Fruit fly (Drosophila melanogaster) whole organism, embryonic: ENCODE results near the gene Awh.

ENCODE experiments used
- Abd-B ChIP-seq: fragments of 200-800 bp; sonication (Bioruptor generic); optimal IDR thresholded peaks from 2 replicates; lab custom pipeline; 2018; ENCODE audit warnings: missing biosample characterization, mild to moderate bottlenecking, missing genetic modification characterization, moderate library complexity
- Antp ChIP-seq: fragments of 200-800 bp; sonication (Bioruptor generic); optimal IDR thresholded peaks from 3 replicates; lab custom pipeline; 2016; ENCODE audit warnings: missing biosample characterization, missing genetic modification characterization
- B-H1 ChIP-seq: fragments of 200-800 bp; sonication (Bioruptor generic); IDR thresholded peaks from 3 replicates; pipeline ENCODE4 v1.3.6; 2022; ENCODE audit warnings: missing biosample characterization, missing genetic modification characterization
- CG10366 ChIP-seq: fragments of 200-800 bp; sonication (Bioruptor generic); IDR thresholded peaks from 2 replicates; pipeline ENCODE4 v1.3.6; 2022; ENCODE audit warnings: missing biosample characterization, missing genetic modification characterization
- CG10543 ChIP-seq: fragments of 200-800 bp; sonication (Bioruptor generic); optimal IDR thresholded peaks from 3 replicates; lab custom pipeline; 2017; ENCODE audit warnings: missing biosample characterization, mild to moderate bottlenecking, missing genetic modification characterization, moderate library complexity
- CG12659 ChIP-seq: fragments of 200-800 bp; sonication (Bioruptor generic); optimal IDR thresholded peaks from 3 replicates; lab custom pipeline; 2017; ENCODE audit warnings: mild to moderate bottlenecking, missing biosample characterization, missing genetic modification reagents, missing genetic modification characterization
- CG13775 ChIP-seq: fragments of 200-800 bp; sonication (Bioruptor generic); optimal IDR thresholded peaks from 3 replicates; lab custom pipeline; 2017; ENCODE audit warnings: missing biosample characterization, mild to moderate bottlenecking, missing genetic modification characterization
- CG18764 ChIP-seq: fragments of 200-800 bp; sonication (Bioruptor generic); optimal IDR thresholded peaks from 3 replicates; lab custom pipeline; 2016; ENCODE audit warnings: missing biosample characterization, missing genetic modification characterization
- CG33213 ChIP-seq: fragments of 200-800 bp; sonication (Bioruptor generic); optimal IDR thresholded peaks from 3 replicates; lab custom pipeline; 2016; ENCODE audit warnings: missing biosample characterization, missing genetic modification characterization
- CG4424 ChIP-seq: fragments of 200-800 bp; sonication (Bioruptor generic); optimal IDR thresholded peaks from 3 replicates; lab custom pipeline; 2016; ENCODE audit warnings: missing biosample characterization, missing genetic modification characterization
- CG4707 ChIP-seq: fragments of 200-800 bp; sonication (Bioruptor generic); optimal IDR thresholded peaks from 2 replicates; lab custom pipeline; 2018; ENCODE audit warnings: missing biosample characterization, mild to moderate bottlenecking, missing genetic modification characterization, moderate library complexity
- CG7786 ChIP-seq: fragments of 200-800 bp; sonication (Bioruptor generic); optimal IDR thresholded peaks from 2 replicates; lab custom pipeline; 2016; ENCODE audit warnings: missing biosample characterization, missing genetic modification characterization
- CG7839 ChIP-seq: fragments of 200-800 bp; sonication (Bioruptor generic); optimal IDR thresholded peaks from 3 replicates; lab custom pipeline; 2018; ENCODE audit warnings: missing biosample characterization, mild to moderate bottlenecking, missing genetic modification characterization, moderate library complexity
- CG9932 ChIP-seq: fragments of 200-800 bp; sonication (Bioruptor generic); IDR thresholded peaks from 2 replicates; pipeline ENCODE4 v1.3.6; 2022; ENCODE audit warnings: missing biosample characterization, missing genetic modification characterization
- Dfd ChIP-seq, 2 experiments: fragments of >200 bp; optimal IDR thresholded peaks; 2 replicates each; lab custom pipeline; 2017; ENCODE audit warnings: missing biosample characterization in 2 of 2, missing genetic modification characterization in 2 of 2
- Gsc ChIP-seq: fragments of 200-800 bp; sonication (Bioruptor generic); IDR thresholded peaks from 2 replicates; pipeline ENCODE4 v1.3.6; 2022; ENCODE audit warnings: missing biosample characterization, missing genetic modification characterization
- HLH4C ChIP-seq: fragments of 200-800 bp; sonication (Bioruptor generic); IDR thresholded peaks from 3 replicates; pipeline ENCODE4 v1.3.6; 2022; ENCODE audit warnings: missing biosample characterization, missing genetic modification characterization; ENCODE audit not compliant: partially characterized antibody
- Hr3 ChIP-seq: fragments of 200-800 bp; sonication (Bioruptor generic); optimal IDR thresholded peaks from 3 replicates; lab custom pipeline; 2016; ENCODE audit warnings: missing biosample characterization, missing genetic modification characterization
- Hsf ChIP-seq: fragments of 200-800 bp; sonication (Bioruptor generic); optimal IDR thresholded peaks from 3 replicates; lab custom pipeline; 2016; ENCODE audit warnings: missing biosample characterization, missing genetic modification characterization
- Kr ChIP-seq: fragments of 200-800 bp; sonication (Bioruptor generic); optimal IDR thresholded peaks from 2 replicates; lab custom pipeline; 2017; ENCODE audit warnings: missing biosample characterization, mild to moderate bottlenecking, missing genetic modification characterization
- Rfx ChIP-seq: fragments of 200-800 bp; sonication (Bioruptor generic); IDR thresholded peaks from 2 replicates; pipeline ENCODE4 v1.3.6; 2022; ENCODE audit warnings: missing biosample characterization, missing genetic modification characterization
- Sox100B ChIP-seq: fragments of 200-800 bp; sonication (Bioruptor generic); optimal IDR thresholded peaks from 3 replicates; lab custom pipeline; 2018; ENCODE audit warnings: missing biosample characterization, mild to moderate bottlenecking, missing genetic modification characterization
- Spps ChIP-seq: fragments of 200-800 bp; sonication (Bioruptor generic); optimal IDR thresholded peaks from 2 replicates; lab custom pipeline; 2018; ENCODE audit warnings: missing biosample characterization, mild to moderate bottlenecking, missing genetic modification characterization
- Tbp ChIP-seq: fragments of >200 bp; optimal IDR thresholded peaks from 2 replicates; lab custom pipeline; 2018; ENCODE audit warnings: missing biosample characterization, missing genetic modification characterization
- Trl ChIP-seq, 3 experiments: fragments of >200 bp in 2 of 3; fragments of 200-800 bp in 1 of 3; sonication (Bioruptor generic) in 1 of 3; optimal IDR thresholded peaks; 2 replicates in 1 of 3; 3 replicates in 2 of 3; lab custom pipeline; 2016 to 2017; ENCODE audit warnings: missing biosample characterization in 1 of 3, missing genetic modification characterization in 1 of 3
- Xrp1 ChIP-seq: fragments of 200-800 bp; sonication (Bioruptor generic); IDR thresholded peaks from 2 replicates; pipeline ENCODE4 v1.3.6; 2022; ENCODE audit warnings: missing biosample characterization, missing genetic modification characterization
- YL-1 ChIP-seq: fragments of 200-800 bp; sonication (Bioruptor generic); optimal IDR thresholded peaks from 3 replicates; lab custom pipeline; 2017; ENCODE audit warnings: missing biosample characterization, mild to moderate bottlenecking, missing genetic modification characterization
- bab2 ChIP-seq: fragments of 200-800 bp; sonication (Bioruptor generic); optimal IDR thresholded peaks from 2 replicates; lab custom pipeline; 2016; ENCODE audit warnings: missing biosample characterization, missing genetic modification characterization
- disco-r ChIP-seq: fragments of 200-800 bp; sonication (Bioruptor generic); optimal IDR thresholded peaks from 2 replicates; lab custom pipeline; 2016; ENCODE audit warnings: missing biosample characterization, missing genetic modification characterization
- dpn ChIP-seq, 2 experiments: fragments of 200-800 bp; sonication (Bioruptor generic); optimal IDR thresholded peaks; 3 replicates each; lab custom pipeline; 2016; ENCODE audit warnings: missing biosample characterization in 2 of 2, missing genetic modification characterization in 2 of 2
- ftz-f1 ChIP-seq: fragments of 200-800 bp; sonication (Bioruptor generic); optimal IDR thresholded peaks from 2 replicates; lab custom pipeline; 2016; ENCODE audit warnings: missing biosample characterization, missing genetic modification characterization
- gsb-n ChIP-seq: fragments of 200-800 bp; sonication (Bioruptor generic); optimal IDR thresholded peaks from 3 replicates; lab custom pipeline; 2018; ENCODE audit warnings: missing biosample characterization, mild to moderate bottlenecking, missing genetic modification characterization
- knrl ChIP-seq: fragments of 200-800 bp; sonication (Bioruptor generic); IDR thresholded peaks from 3 replicates; pipeline ENCODE4 v1.3.6; 2022; ENCODE audit warnings: missing biosample characterization, missing genetic modification characterization; ENCODE audit not compliant: partially characterized antibody
- lab ChIP-seq: fragments of 200-800 bp; sonication (Bioruptor generic); optimal IDR thresholded peaks from 3 replicates; lab custom pipeline; 2017; ENCODE audit warnings: missing biosample characterization, missing genetic modification characterization, mild to moderate bottlenecking, moderate library complexity, missing genetic modification reagents
- nerfin-1 ChIP-seq: fragments of 200-800 bp; sonication (Bioruptor generic); optimal IDR thresholded peaks from 3 replicates; lab custom pipeline; 2019; ENCODE audit warnings: missing biosample characterization, mild to moderate bottlenecking, missing genetic modification characterization, moderate library complexity
- oc ChIP-seq: fragments of 200-800 bp; sonication (Bioruptor generic); optimal IDR thresholded peaks from 2 replicates; lab custom pipeline; 2018; ENCODE audit warnings: missing biosample characterization, mild to moderate bottlenecking, missing genetic modification characterization, moderate library complexity
- otp ChIP-seq: fragments of 200-800 bp; sonication (Bioruptor generic); IDR thresholded peaks from 3 replicates; pipeline ENCODE4, ENCODE4 v1.3.6; 2022; ENCODE audit warnings: missing biosample characterization, missing genetic modification characterization
- pan ChIP-seq, 4 experiments: fragments of >200 bp in 3 of 4; fragments of 200-800 bp in 1 of 4; sonication (Bioruptor generic) in 1 of 4; optimal IDR thresholded peaks in 3 of 4; IDR thresholded peaks in 1 of 4; 2 replicates each; pipeline versions ENCODE4 v1.3.6 to Lab custom; 2017 to 2022; ENCODE audit warnings: missing biosample characterization in 2 of 4, missing genetic modification characterization in 2 of 4, mixed read lengths in 1 of 4
- peb ChIP-seq: fragments of 200-800 bp; sonication (Bioruptor generic); IDR thresholded peaks from 2 replicates; pipeline ENCODE4 v1.3.6; 2022; ENCODE audit warnings: missing biosample characterization, missing genetic modification characterization
- pros ChIP-seq: fragments of 200-800 bp; sonication (Bioruptor generic); optimal IDR thresholded peaks from 3 replicates; lab custom pipeline; 2019; ENCODE audit warnings: missing biosample characterization, mild to moderate bottlenecking, missing genetic modification characterization, moderate library complexity
- ranshi ChIP-seq: fragments of 200-800 bp; sonication (Bioruptor generic); IDR thresholded peaks from 2 replicates; pipeline ENCODE4 v1.3.6; 2022; ENCODE audit warnings: missing biosample characterization, missing genetic modification characterization
- row ChIP-seq: fragments of 200-800 bp; sonication (Bioruptor generic); IDR thresholded peaks from 3 replicates; pipeline ENCODE4 v1.3.6; 2022; ENCODE audit warnings: missing biosample characterization, missing genetic modification characterization
- run ChIP-seq: fragments of 200-800 bp; sonication (Bioruptor generic); optimal IDR thresholded peaks from 3 replicates; lab custom pipeline; 2018; ENCODE audit warnings: missing biosample characterization, mild to moderate bottlenecking, missing genetic modification characterization
- scrt ChIP-seq: fragments of 200-800 bp; sonication (Bioruptor generic); optimal IDR thresholded peaks from 2 replicates; lab custom pipeline; 2018; ENCODE audit warnings: missing biosample characterization, mild to moderate bottlenecking, missing genetic modification characterization, moderate library complexity
- sd ChIP-seq: fragments of 200-800 bp; sonication (Bioruptor generic); optimal IDR thresholded peaks from 3 replicates; lab custom pipeline; 2018; ENCODE audit warnings: missing biosample characterization, mild to moderate bottlenecking, missing genetic modification characterization, moderate library complexity
- sens ChIP-seq: fragments of 200-800 bp; sonication (Bioruptor generic); peaks from one replicate; lab custom pipeline; 2016; ENCODE audit warnings: missing biosample characterization, missing genetic modification characterization
- stc ChIP-seq: fragments of 200-800 bp; sonication (Bioruptor generic); IDR thresholded peaks from 2 replicates; pipeline ENCODE4 v1.3.6; 2022; ENCODE audit warnings: missing biosample characterization, missing genetic modification characterization
- trem ChIP-seq: fragments of 200-800 bp; optimal IDR thresholded peaks from 3 replicates; lab custom pipeline; 2019; ENCODE audit warnings: missing biosample characterization, mild to moderate bottlenecking, missing genetic modification characterization, moderate library complexity

Awh gene

DNA sequence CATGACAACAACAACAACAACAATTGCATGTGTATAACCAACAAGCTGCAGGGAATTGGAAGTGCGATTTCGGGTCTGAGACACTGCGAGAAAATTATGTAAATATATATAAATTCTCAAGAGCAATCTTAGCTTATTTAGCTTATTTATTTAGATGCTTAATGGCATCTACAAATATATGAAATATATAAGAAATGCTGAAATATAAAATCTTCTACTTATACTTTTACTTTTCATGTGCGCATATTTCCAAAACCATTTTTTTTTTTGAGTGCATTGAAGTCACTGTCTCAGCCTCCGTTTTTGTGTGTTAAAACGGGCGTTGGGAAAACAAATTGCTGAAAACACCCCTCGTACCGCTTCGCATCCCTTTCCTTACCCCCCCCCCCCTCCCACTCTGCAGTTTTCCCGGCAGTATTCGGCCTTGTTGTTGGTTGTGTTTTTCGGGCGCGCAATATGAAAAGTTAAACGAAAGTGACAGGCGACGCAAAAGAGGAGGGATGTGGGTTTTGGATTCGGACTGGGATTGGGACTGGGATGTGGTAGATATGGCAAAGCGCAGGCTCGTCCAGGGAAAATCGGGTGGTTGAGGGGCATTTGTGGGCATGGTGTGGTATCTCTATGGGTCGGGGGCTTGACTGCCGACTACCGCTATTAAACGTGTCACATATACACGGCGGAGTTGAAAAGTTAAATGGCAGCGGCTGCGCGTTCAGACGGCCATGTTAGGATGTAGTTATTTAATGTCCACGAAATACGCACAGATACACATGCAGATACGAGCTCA lies 9.4 kb downstream of the Awh start (continued):
- TF ChIP-seq disco-r (no peak), knrl (GFP tag; lab: Robert Waterston, UW) (no peak), CG7786 (GFP tag; lab: Kevin White, UChicago) (no peak), CG13775 (GFP tag; lab: Kevin White, UChicago) (peak; percentile 60), Antp (GFP tag; lab: Kevin White, UChicago) (no peak), CG4424 (GFP tag; lab: Kevin White, UChicago) (peak; percentile 54), Hr3 (peak; percentile 66), Sox100B (GFP tag; lab: Kevin White, UChicago) (peak; percentile 58), run (no peak), oc (tag; lab: Kevin White, UChicago) (peak; percentile 61), Spps (peak; percentile 60), Xrp1 (GFP tag; lab: Robert Waterston, UW) (peak; percentile 89), peb (GFP tag; lab: Robert Waterston, UW) (peak; percentile 47; the same call in 1 of the 2 replicates), Trl (optimal IDR thresholded peaks at IDR 0.05; lab: Kevin White, UChicago) (no peak), Trl (GFP tag; optimal IDR thresholded peaks at IDR 0.05; lab: Kevin White, UChicago) (no peak), Gsc (GFP tag; lab: Robert Waterston, UW) (no peak), CG7839 (tag; lab: Kevin White, UChicago) (peak; percentile 49), row (GFP tag; lab: Robert Waterston, UW) (peak; percentile 76), Dfd (GFP tag; optimal IDR thresholded peaks at IDR 0.05; lab: Kevin White, UChicago) (no peak)
- TF ChIP-seq, all 482 proteins: peak for 173

DNA sequence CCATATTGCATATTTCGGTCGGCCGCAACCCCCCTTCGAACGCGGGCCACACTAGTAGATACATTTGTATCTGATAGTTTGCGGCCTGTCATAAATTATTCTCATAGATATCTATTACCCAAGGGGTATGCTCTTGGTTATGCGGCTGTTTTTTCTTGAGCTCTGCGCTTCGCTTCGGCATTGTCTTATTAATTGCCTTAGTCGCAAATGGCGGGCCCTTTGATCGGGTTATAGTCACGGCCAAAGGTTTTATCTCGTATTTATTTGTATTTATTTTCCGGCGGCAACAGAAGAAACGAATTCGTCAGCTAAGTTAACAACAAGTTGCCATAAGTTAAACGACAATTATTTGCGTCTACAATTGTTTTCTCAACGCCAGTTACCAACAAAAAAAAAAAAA lies 10.0 kb downstream of the Awh start:
- no peak for TF ChIP-seq pan (optimal IDR thresholded peaks at IDR 0.05; lab: Kevin White, UChicago)
- peak in 1 of 2 experiments; percentile 51 for TF ChIP-seq pan (GFP tag; optimal IDR thresholded peaks at IDR 0.05 in 1 of 2, IDR thresholded peaks at IDR 0.05 in 1 of 2)
- no peak for TF ChIP-seq HLH4C (GFP tag; lab: Robert Waterston, UW)
- TF ChIP-seq YL-1: no peak
- no peak for TF ChIP-seq ftz-f1 (GFP tag; lab: Kevin White, UChicago)
- no peak for TF ChIP-seq CG33213 (GFP tag; lab: Kevin White, UChicago)
- no peak for TF ChIP-seq Hsf
- TF ChIP-seq otp: no peak
- TF ChIP-seq Rfx (GFP tag; lab: Robert Waterston, UW): peak; percentile 17; the same call in 1 of the 2 replicates
- no peak for TF ChIP-seq B-H1 (GFP tag; lab: Robert Waterston, UW)
- no peak for TF ChIP-seq CG4707 (GFP tag; lab: Kevin White, UChicago)
- TF ChIP-seq scrt: no peak
- no peak for TF ChIP-seq CG10543 (GFP tag; lab: Kevin White, UChicago)
- no peak for TF ChIP-seq CG18764
- no peak for TF ChIP-seq CG12659 (GFP tag; lab: Kevin White, UChicago)
- TF ChIP-seq sens: peak; percentile 53
- TF ChIP-seq CG10366 (GFP tag; lab: Robert Waterston, UW): no peak
- no peak for TF ChIP-seq row (GFP tag; lab: Robert Waterston, UW)
- TF ChIP-seq sd (tag; lab: Kevin White, UChicago): peak; percentile 41
- no peak for TF ChIP-seq Kr (GFP tag; lab: Kevin White, UChicago)
- TF ChIP-seq bab2 (GFP tag; lab: Kevin White, UChicago): no peak
- TF ChIP-seq dpn (GFP tag; optimal IDR thresholded peaks at IDR 0.05; lab: Kevin White, UChicago): no peak
- TF ChIP-seq trem (tag; lab: Kevin White, UChicago): no peak
- TF ChIP-seq lab: no peak
- TF ChIP-seq gsb-n: no peak
- no peak for TF ChIP-seq CG9932 (GFP tag; lab: Robert Waterston, UW)
- 0 out of 2 replicates have a peak, but pooled peaks have one; percentile 13 for TF ChIP-seq stc (GFP tag; lab: Robert Waterston, UW)
- no peak for TF ChIP-seq ranshi (GFP tag; lab: Robert Waterston, UW)
- TF ChIP-seq Abd-B (GFP tag; lab: Kevin White, UChicago): no peak
- TF ChIP-seq nerfin-1: no peak
- TF ChIP-seq pros (GFP tag; lab: Kevin White, UChicago): no peak
- no peak for TF ChIP-seq Tbp
